Fruit fly (Drosophila melanogaster): ENCODE results near the gene CG33667.

The CG33667 gene

DNA sequence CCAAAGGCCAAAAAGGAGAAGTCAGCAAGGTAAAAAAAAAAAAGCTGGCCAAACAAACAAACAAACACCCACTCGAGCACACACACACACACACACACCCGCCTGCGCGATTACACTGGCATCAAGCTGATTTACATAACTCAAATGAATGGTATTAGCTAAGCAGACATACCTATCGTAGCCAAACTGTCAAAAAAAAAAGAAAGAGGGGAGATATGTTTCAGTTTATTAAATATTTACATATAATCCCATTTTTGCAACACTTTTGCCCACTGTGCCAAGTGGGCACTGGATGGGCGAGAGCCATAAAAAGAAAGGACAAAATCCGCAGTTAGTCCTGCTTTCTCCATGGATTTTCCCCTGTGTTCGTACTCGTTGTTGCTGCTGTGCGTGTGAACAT is 32.7 kb downstream of the CG33667 start (continued):
- TF ChIP-seq CkIIα-i1 (GFP tag; IDR thresholded peaks at IDR 0.05) (no peak), seq (GFP tag; IDR thresholded peaks at IDR 0.05) (no peak), CG18599 (GFP tag; optimal IDR thresholded peaks at IDR 0.05) (peak; percentile 88), NfI (GFP tag; optimal IDR thresholded peaks at IDR 0.05) (no peak), pan (optimal IDR thresholded peaks at IDR 0.05) (no peak), pan (GFP tag; optimal IDR thresholded peaks at IDR 0.05 in 1 of 2, IDR thresholded peaks at IDR 0.05 in 1 of 2) (peak in 1 of 2 experiments; percentile 76), CG1603 (tag; optimal IDR thresholded peaks at IDR 0.05) (no peak), TFAM (GFP tag; optimal IDR thresholded peaks at IDR 0.05) (no peak), CG9727 (GFP tag; optimal IDR thresholded peaks at IDR 0.05) (peak; percentile 23), CG17612 (GFP tag; IDR thresholded peaks at IDR 0.05) (0 out of 2 replicates have a peak, but pooled peaks have one; percentile 31), Myb (GFP tag; optimal IDR thresholded peaks at IDR 0.05) (no peak), Aef1 (GFP tag; IDR thresholded peaks at IDR 0.05) (peak; percentile 66), Vsx1 (GFP tag; optimal IDR thresholded peaks at IDR 0.05) (no peak), CG6683 (GFP tag; optimal IDR thresholded peaks at IDR 0.05) (peak; percentile 35), CG8765 (GFP tag; IDR thresholded peaks at IDR 0.05) (no peak), fd64A (GFP tag; optimal IDR thresholded peaks at IDR 0.05) (no peak), CG5245 (GFP tag; optimal IDR thresholded peaks at IDR 0.05) (no peak), CG3726 (GFP tag; IDR thresholded peaks at IDR 0.05) (no peak), CG6254 (GFP tag; optimal IDR thresholded peaks at IDR 0.05) (no peak), CG11723 (GFP tag; optimal IDR thresholded peaks at IDR 0.05) (no peak), sisA (GFP tag; IDR thresholded peaks at IDR 0.05) (peak; percentile 22; the same call in 1 of the 2 replicates), CG18011 (GFP tag; optimal IDR thresholded peaks at IDR 0.05) (no peak), CG14014 (GFP tag; IDR thresholded peaks at IDR 0.05) (peak; percentile 78), CG31365 (tag; optimal IDR thresholded peaks at IDR 0.05) (no peak), E2f1 (GFP tag; IDR thresholded peaks at IDR 0.05) (peak; percentile 47; the same call in 1 of the 2 replicates), NC2β (GFP tag; optimal IDR thresholded peaks at IDR 0.05) (no peak), CG3163 (GFP tag; optimal IDR thresholded peaks at IDR 0.05) (no peak), hkb (optimal IDR thresholded peaks at IDR 0.05) (no peak), hkb (GFP tag; IDR thresholded peaks at IDR 0.05) (peak; percentile 71), Dref (GFP tag; IDR thresholded peaks at IDR 0.05) (no peak), caup (GFP tag; optimal IDR thresholded peaks at IDR 0.05; ENCODE audit: severe bottlenecking) (peak; percentile 45), CG14441 (GFP tag; IDR thresholded peaks at IDR 0.05) (peak; percentile 61), trem (tag; optimal IDR thresholded peaks at IDR 0.05) (no peak), CG2678 (tag; optimal IDR thresholded peaks at IDR 0.05) (peak; percentile 73), fd96Cb (tag; optimal IDR thresholded peaks at IDR 0.05) (no peak), Atf3 (GFP tag; optimal IDR thresholded peaks at IDR 0.05) (no peak), pfk (GFP tag; optimal IDR thresholded peaks at IDR 0.05) (no peak), CG2116 (GFP tag; optimal IDR thresholded peaks at IDR 0.05) (no peak), HLH54F (GFP tag; optimal IDR thresholded peaks at IDR 0.05) (peak; percentile 11), CG6175 (GFP tag; IDR thresholded peaks at IDR 0.05) (0 out of 3 replicates have a peak, but pooled peaks have one; percentile 31), CG12071 (GFP tag; optimal IDR thresholded peaks at IDR 0.05) (peak; percentile 11), fru (optimal IDR thresholded peaks at IDR 0.05) (no peak), B-H1 (GFP tag; IDR thresholded peaks at IDR 0.05) (peak; percentile 40; the same call in 1 of the 3 replicates), grn (GFP tag; optimal IDR thresholded peaks at IDR 0.05) (no peak), Gug (GFP tag; IDR thresholded peaks at IDR 0.05) (peak; percentile 46; the same call in 3 of the 4 replicates), CG17328 (GFP tag; IDR thresholded peaks at IDR 0.05) (no peak), Sry-δ (GFP tag; optimal IDR thresholded peaks at IDR 0.05) (no peak), pnt (GFP tag; optimal IDR thresholded peaks at IDR 0.05) (no peak), CG4404 (GFP tag; IDR thresholded peaks at IDR 0.05) (peak; percentile 46; the same call in 1 of the 2 replicates), CG31224 (GFP tag; IDR thresholded peaks at IDR 0.05) (no peak), CG1647 (GFP tag; optimal IDR thresholded peaks at IDR 0.05) (no peak), salm (tag; optimal IDR thresholded peaks at IDR 0.05) (no peak), gem (tag; optimal IDR thresholded peaks at IDR 0.05) (peak; percentile 37)

All from whole organism, embryonic.